Worm (Caenorhabditis elegans): ENCODE measurements around the gene swd-2.2.

DNA sequence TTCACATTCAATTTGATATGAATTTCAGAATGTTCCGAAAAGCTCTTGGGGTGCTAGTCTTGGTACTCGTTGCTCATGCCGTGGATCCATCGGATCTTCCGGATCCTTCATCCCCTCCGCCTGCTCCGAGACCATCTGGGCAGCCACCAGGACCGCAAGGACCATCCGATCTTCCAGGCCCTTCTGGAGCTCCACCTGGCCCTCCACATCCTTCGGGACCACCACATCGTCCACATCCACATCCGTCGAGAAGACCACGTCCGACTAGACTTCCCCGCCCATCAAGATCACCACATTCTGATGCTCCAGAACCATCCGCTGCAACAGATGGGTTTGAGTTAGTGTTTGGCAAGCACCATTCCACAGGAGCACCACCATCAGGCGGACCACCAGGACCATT is 39.6 kb upstream of the swd-2.2 start, which contains the start of gene clx-1:
- TF ChIP-seq fos-1 (tag; optimal IDR thresholded peaks at IDR 0.05) (no peak), mdl-1 (tag; optimal IDR thresholded peaks at IDR 0.05) (no peak)

All from whole organism, L3 larva.